Fruit fly (Drosophila melanogaster) whole organism: Measurements from ENCODE around the gene betaTub97EF.

Source experiments
- CG8478 ChIP-seq: fragments of >200 bp; optimal IDR thresholded peaks from 2 replicates; lab custom pipeline; 2018; ENCODE audit warnings: inconsistent platforms
- EcR ChIP-seq, 2 experiments: fragments of >200 bp; optimal IDR thresholded peaks; 2 replicates each; lab custom pipeline; 2017; ENCODE audit warnings: missing biosample characterization in 2 of 2, missing genetic modification characterization in 2 of 2, missing genetic modification reagents in 2 of 2
- pan ChIP-seq: fragments of >200 bp; optimal IDR thresholded peaks from 2 replicates; lab custom pipeline; 2017
- usp ChIP-seq: fragments of >200 bp; optimal IDR thresholded peaks from 2 replicates; lab custom pipeline; 2017; ENCODE audit warnings: missing biosample characterization, missing genetic modification characterization, mixed read lengths

- no peak for TF ChIP-seq EcR (GFP tag; optimal IDR thresholded peaks at IDR 0.05; lab: Kevin White, UChicago)
- no peak for TF ChIP-seq usp
- TF ChIP-seq pan (lab: Kevin White, UChicago), result no peak
- no peak for TF ChIP-seq CG8478 (lab: Kevin White, UChicago)
Measured at dm6 chr3R:27988647-27989430, 655 bp upstream of the betaTub97EF start.
